Worm (Caenorhabditis elegans) whole organism, L1 larva: ENCODE data around the gene dcn-1.
A peak's percentile ranks its signal among the peaks of the same experiment; 100 is the strongest.

Experiments used
- C04F5.9 ChIP-seq: sonication (generic microtip); optimal IDR thresholded peaks from 2 replicates; lab custom pipeline; 2016; ENCODE audit warnings: missing genetic modification characterization, missing compliant biosample characterization
- C16A3.4 ChIP-seq: fragments of 150-350 bp; optimal IDR thresholded peaks from 2 replicates; lab custom pipeline; 2014; ENCODE audit warnings: missing biosample characterization, missing genetic modification characterization
- C34B4.2 ChIP-seq: sonication (generic microtip); optimal IDR thresholded peaks from 2 replicates; lab custom pipeline; 2017; ENCODE audit warnings: mild to moderate bottlenecking, missing genetic modification characterization, missing compliant biosample characterization
- Y116A8C.19 ChIP-seq: sonication (generic microtip); optimal IDR thresholded peaks from 2 replicates; lab custom pipeline; 2016; ENCODE audit warnings: missing compliant biosample characterization, missing genetic modification characterization, borderline replicate concordance
- aly-2 ChIP-seq: fragments of 150-350 bp; optimal IDR thresholded peaks from 2 replicates; lab custom pipeline; 2014; ENCODE audit warnings: missing biosample characterization, missing genetic modification characterization
- ceh-8 ChIP-seq: fragments of 200-800 bp; sonication (Bioruptor generic); optimal IDR thresholded peaks from 2 replicates; lab custom pipeline; 2018; ENCODE audit warnings: mild to moderate bottlenecking, missing genetic modification characterization, moderate library complexity, missing compliant biosample characterization
- ceh-90 ChIP-seq: sonication (generic microtip); optimal IDR thresholded peaks from 2 replicates; lab custom pipeline; 2016; ENCODE audit warnings: missing genetic modification characterization, missing compliant biosample characterization
- ces-1 ChIP-seq: fragments of 150-350 bp; optimal IDR thresholded peaks from 2 replicates; lab custom pipeline; 2014; ENCODE audit warnings: missing biosample characterization, missing genetic modification reagents, missing genetic modification characterization
- dpl-1 ChIP-seq, 3 experiments: fragments of 150-350 bp in 2 of 3; sonication (generic microtip) in 1 of 3; optimal IDR thresholded peaks; 2 replicates each; lab custom pipeline; 2014 to 2017; ENCODE audit warnings: missing biosample characterization in 3 of 3, missing genetic modification characterization in 3 of 3, missing genetic modification reagents in 3 of 3
- efl-1 ChIP-seq, 4 experiments: fragments of 150-350 bp; optimal IDR thresholded peaks in 3 of 4; peaks in 1 of 4; 1 replicate in 1 of 4; 2 replicates in 3 of 4; lab custom pipeline; 2014; ENCODE audit warnings: missing biosample characterization in 2 of 4, missing genetic modification characterization in 2 of 4, missing genetic modification reagents in 2 of 4
- efl-3 ChIP-seq: fragments of 200-800 bp; sonication (Bioruptor generic); optimal IDR thresholded peaks from 2 replicates; lab custom pipeline; 2018; ENCODE audit warnings: mild to moderate bottlenecking, missing genetic modification characterization, missing compliant biosample characterization
- egl-13 ChIP-seq: sonication (generic microtip); optimal IDR thresholded peaks from 2 replicates; lab custom pipeline; 2016; ENCODE audit warnings: missing genotype, missing genetic modification reagents, missing genetic modification characterization, missing compliant biosample characterization
- elt-3 ChIP-seq, 6 experiments: fragments of 150-350 bp in 1 of 6; sonication (generic microtip); optimal IDR thresholded peaks; 2 replicates each; lab custom pipeline; 2017 to 2018; ENCODE audit warnings: missing biosample characterization in 6 of 6, missing genetic modification characterization in 6 of 6, inconsistent platforms in 1 of 6
- ets-5 ChIP-seq: fragments of 200-800 bp; sonication (Bioruptor generic); IDR thresholded peaks from 2 replicates; pipeline ENCODE4 v1.3.6; 2022; ENCODE audit warnings: missing genetic modification characterization, missing compliant biosample characterization
- fkh-4 ChIP-seq: sonication (generic microtip); optimal IDR thresholded peaks from 2 replicates; lab custom pipeline; 2016; ENCODE audit warnings: missing compliant biosample characterization, missing genetic modification characterization, borderline replicate concordance
- fkh-8 ChIP-seq: sonication (generic microtip); optimal IDR thresholded peaks from 2 replicates; lab custom pipeline; 2016; ENCODE audit warnings: mild to moderate bottlenecking, missing genetic modification characterization, missing compliant biosample characterization
- grh-1 ChIP-seq: fragments of 200-800 bp; sonication (Bioruptor generic); IDR thresholded peaks from 2 replicates; pipeline ENCODE4 v1.3.6; 2022; ENCODE audit warnings: missing genetic modification reagents, missing genetic modification characterization, missing compliant biosample characterization
- hlh-4 ChIP-seq: sonication (generic microtip); optimal IDR thresholded peaks from 2 replicates; lab custom pipeline; 2016; ENCODE audit warnings: mild to moderate bottlenecking, missing genetic modification characterization, missing compliant biosample characterization
- hpl-2 ChIP-seq: fragments of 150-350 bp; optimal IDR thresholded peaks from 2 replicates; lab custom pipeline; 2014; ENCODE audit warnings: missing biosample characterization, missing genetic modification reagents, missing genetic modification characterization
- irx-1 ChIP-seq: sonication (generic microtip); optimal IDR thresholded peaks from 2 replicates; lab custom pipeline; 2016; ENCODE audit warnings: missing genetic modification characterization, missing compliant biosample characterization
- isw-1 ChIP-seq: fragments of 200-800 bp; sonication (Bioruptor generic); IDR thresholded peaks from 2 replicates; pipeline ENCODE4 v1.3.6; 2022; ENCODE audit warnings: missing genetic modification characterization, missing compliant biosample characterization
- jun-1 ChIP-seq: fragments of 150-350 bp; optimal IDR thresholded peaks from 2 replicates; lab custom pipeline; 2014; ENCODE audit warnings: missing biosample characterization, missing genetic modification reagents, missing genetic modification characterization
- lin-13 ChIP-seq: fragments of 150-350 bp; optimal IDR thresholded peaks from 2 replicates; lab custom pipeline; 2014; ENCODE audit warnings: missing biosample characterization, missing genetic modification reagents, missing genetic modification characterization
- lin-14 ChIP-seq: fragments of 200-800 bp; sonication (Bioruptor generic); optimal IDR thresholded peaks from 2 replicates; lab custom pipeline; 2018; ENCODE audit warnings: mild to moderate bottlenecking, missing genetic modification characterization, moderate library complexity, missing compliant biosample characterization
- lin-15B ChIP-seq: fragments of 150-350 bp; sonication (generic microtip); optimal IDR thresholded peaks from 3 replicates; lab custom pipeline; 2014; ENCODE audit warnings: missing biosample characterization, missing genetic modification characterization
- lin-35 ChIP-seq, 2 experiments: fragments of 150-350 bp; optimal IDR thresholded peaks; 2 replicates each; lab custom pipeline; 2014; ENCODE audit warnings: missing biosample characterization in 2 of 2, missing genetic modification characterization in 2 of 2, missing genetic modification reagents in 2 of 2
- lir-3 ChIP-seq: sonication (generic microtip); optimal IDR thresholded peaks from 2 replicates; lab custom pipeline; 2016; ENCODE audit warnings: mild to moderate bottlenecking, missing genetic modification characterization, moderate library complexity, missing compliant biosample characterization; ENCODE audit not compliant: poor library complexity
- lsy-2 ChIP-seq, 2 experiments: fragments of 150-350 bp; optimal IDR thresholded peaks; 2 replicates each; lab custom pipeline; 2014; ENCODE audit warnings: missing biosample characterization in 2 of 2, missing genetic modification characterization in 2 of 2
- mab-9 ChIP-seq: fragments of 200-800 bp; sonication (Bioruptor generic); IDR thresholded peaks from 2 replicates; pipeline ENCODE4 v1.3.6; 2022; ENCODE audit warnings: missing genetic modification reagents, missing genetic modification characterization, missing compliant biosample characterization
- mdl-1 ChIP-seq, 2 experiments: fragments of 150-350 bp; optimal IDR thresholded peaks; 2 replicates each; lab custom pipeline; 2014 to 2017; ENCODE audit warnings: missing biosample characterization in 2 of 2, missing genetic modification characterization in 2 of 2, inconsistent platforms in 1 of 2
- mep-1 ChIP-seq: fragments of 150-350 bp; optimal IDR thresholded peaks from 2 replicates; lab custom pipeline; 2014; ENCODE audit warnings: missing biosample characterization, missing genetic modification characterization
- nhr-11 ChIP-seq: fragments of 150-350 bp; optimal IDR thresholded peaks from 2 replicates; lab custom pipeline; 2014; ENCODE audit warnings: missing biosample characterization, missing genetic modification characterization
- nhr-12 ChIP-seq: sonication (generic microtip); optimal IDR thresholded peaks from 2 replicates; lab custom pipeline; 2017; ENCODE audit warnings: missing biosample characterization, missing genetic modification characterization
- nhr-47 ChIP-seq: sonication (generic microtip); optimal IDR thresholded peaks from 2 replicates; lab custom pipeline; 2016; ENCODE audit warnings: mild to moderate bottlenecking, missing genetic modification characterization, moderate library complexity, missing compliant biosample characterization
- nhr-71 ChIP-seq: sonication (generic microtip); optimal IDR thresholded peaks from 2 replicates; lab custom pipeline; 2016; ENCODE audit warnings: mild to moderate bottlenecking, missing genetic modification characterization, moderate library complexity, missing compliant biosample characterization
- nhr-85 ChIP-seq: sonication (generic microtip); peaks from one replicate; lab custom pipeline; 2016; ENCODE audit warnings: missing genetic modification characterization, inconsistent platforms, missing compliant biosample characterization
- nhr-90 ChIP-seq: sonication (generic microtip); optimal IDR thresholded peaks from 2 replicates; lab custom pipeline; 2016; ENCODE audit warnings: mild to moderate bottlenecking, missing genetic modification characterization, missing compliant biosample characterization; ENCODE audit not compliant: poor library complexity
- pag-3 ChIP-seq: sonication (generic microtip); optimal IDR thresholded peaks from 2 replicates; lab custom pipeline; 2017; ENCODE audit warnings: missing genetic modification characterization, mild to moderate bottlenecking, missing compliant biosample characterization, antibody characterized with exemption, borderline replicate concordance; ENCODE audit not compliant: insufficient read depth
- pqm-1 ChIP-seq: sonication (generic microtip); optimal IDR thresholded peaks from 3 replicates; lab custom pipeline; 2017; ENCODE audit warnings: missing biosample characterization, missing genetic modification characterization
- rnt-1 ChIP-seq: sonication (generic microtip); optimal IDR thresholded peaks from 2 replicates; lab custom pipeline; 2016; ENCODE audit warnings: mild to moderate bottlenecking, missing genetic modification characterization, moderate library complexity, missing compliant biosample characterization
- snu-23 ChIP-seq: sonication (generic microtip); optimal IDR thresholded peaks from 2 replicates; lab custom pipeline; 2016; ENCODE audit warnings: missing genetic modification characterization, missing compliant biosample characterization
- sptf-1 ChIP-seq: fragments of 150-350 bp; optimal IDR thresholded peaks from 2 replicates; lab custom pipeline; 2014; ENCODE audit warnings: missing biosample characterization, missing genetic modification characterization
- unc-98 ChIP-seq: fragments of 200-800 bp; sonication (Bioruptor generic); IDR thresholded peaks from 2 replicates; pipeline ENCODE4 v1.3.6; 2022; ENCODE audit warnings: missing genetic modification characterization, missing compliant biosample characterization
- vab-15 ChIP-seq: sonication (generic microtip); optimal IDR thresholded peaks from 2 replicates; lab custom pipeline; 2017; ENCODE audit warnings: missing genotype, mild to moderate bottlenecking, missing genetic modification characterization, missing compliant biosample characterization
- xbp-1 ChIP-seq: sonication (generic microtip); optimal IDR thresholded peaks from 2 replicates; lab custom pipeline; 2016; ENCODE audit warnings: missing genetic modification characterization, missing compliant biosample characterization
- zip-4 ChIP-seq: fragments of 200-800 bp; sonication (Bioruptor generic); optimal IDR thresholded peaks from 2 replicates; lab custom pipeline; 2018; ENCODE audit warnings: mild to moderate bottlenecking, missing genetic modification characterization, moderate library complexity, missing compliant biosample characterization
- ztf-11 ChIP-seq, 2 experiments: sonication (generic microtip); optimal IDR thresholded peaks; 2 replicates each; lab custom pipeline; 2016 to 2017; ENCODE audit warnings: missing genetic modification characterization in 2 of 2, missing biosample characterization in 1 of 2, missing compliant biosample characterization in 1 of 2
- ztf-4 ChIP-seq: fragments of 150-350 bp; optimal IDR thresholded peaks from 2 replicates; lab custom pipeline; 2014; ENCODE audit warnings: missing biosample characterization, missing genetic modification characterization

The dcn-1 gene

DNA sequence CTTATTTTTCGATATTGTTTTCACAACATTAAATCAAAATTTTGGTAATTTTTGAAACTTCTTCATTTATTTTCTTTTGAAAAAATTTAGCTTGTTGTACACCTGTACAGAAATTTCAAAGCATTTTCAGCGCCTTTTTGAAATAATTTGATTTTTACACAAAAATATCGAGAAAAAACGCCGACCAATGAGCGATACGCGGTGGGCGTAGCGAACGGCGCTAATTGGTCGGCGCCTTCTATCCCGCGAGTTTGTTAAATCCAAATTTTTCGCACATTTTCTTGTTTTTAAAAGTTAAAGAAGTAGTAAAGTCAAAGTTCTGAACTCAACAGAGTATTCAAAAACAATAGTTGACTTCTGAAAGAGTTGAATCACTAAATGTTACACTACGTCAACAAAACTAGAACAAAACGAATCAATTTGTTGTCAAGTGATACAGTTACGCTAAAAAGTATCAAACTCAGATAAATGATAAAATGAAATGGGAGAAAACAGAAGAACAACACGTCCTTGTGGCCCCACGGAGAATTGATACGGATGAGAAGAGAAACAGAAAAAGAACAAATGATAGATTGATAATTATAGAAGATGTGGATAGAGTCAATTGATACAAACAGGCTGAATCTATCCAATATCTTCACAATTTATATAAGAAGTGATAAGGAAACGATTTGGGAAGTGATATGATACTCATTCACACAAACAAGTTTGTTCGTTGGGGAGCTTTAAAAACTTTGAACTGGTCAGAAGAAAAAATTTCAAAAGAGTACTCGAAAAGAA is 14.7 kb downstream of the dcn-1 start (continued):
- TF ChIP-seq vab-15 (tag; lab: Kevin White, UChicago) = no peak
- TF ChIP-seq dpl-1 (GFP tag; optimal IDR thresholded peaks at IDR 0.05; lab: Kevin White, UChicago) = no peak
- no peak for TF ChIP-seq lin-15B
- TF ChIP-seq lir-3 = no peak
- TF ChIP-seq nhr-11 (tag; lab: Kevin White, UChicago) = no peak
- no peak for TF ChIP-seq efl-1 (optimal IDR thresholded peaks at IDR 0.05; lab: Kevin White, UChicago)
- TF ChIP-seq efl-1 (GFP tag; optimal IDR thresholded peaks at IDR 0.05 in 1 of 2; lab: Kevin White, UChicago) = no peak
- TF ChIP-seq egl-13 = no peak
- TF ChIP-seq unc-98 (GFP tag; lab: Robert Waterston, UW) = no peak
- TF ChIP-seq lin-14 = peak; percentile 50

DNA sequence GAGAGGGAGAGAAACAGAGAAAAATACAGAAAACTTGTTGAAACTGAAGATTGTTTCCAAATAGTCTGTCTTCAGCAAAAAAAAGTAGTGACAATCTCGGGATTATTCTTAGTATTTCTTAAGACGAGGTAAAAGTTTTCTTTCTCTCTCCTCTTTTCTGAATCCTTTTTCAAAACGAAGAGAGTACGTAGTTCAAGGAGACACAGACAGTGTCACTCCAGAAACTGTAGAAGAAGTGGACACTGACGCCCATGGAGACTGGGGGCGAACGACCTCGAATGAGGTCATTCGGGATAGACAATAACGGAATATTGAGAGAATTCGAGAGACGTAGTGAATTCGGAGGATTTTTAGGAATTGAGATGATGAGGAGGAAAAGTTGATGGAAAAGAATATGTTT is 17.3 kb downstream of the dcn-1 start, which contains the start of gene gly-6:
TSS of gene gly-6 (minus strand) at position 245 of the 400 bp plus-strand sequence.
- TF ChIP-seq mep-1 (peak; percentile 66), mdl-1 (tag; optimal IDR thresholded peaks at IDR 0.05; lab: Kevin White, UChicago) (no peak), ceh-90 (tag; lab: Kevin White, UChicago) (no peak), sptf-1 (tag; lab: Kevin White, UChicago) (no peak), aly-2 (tag; lab: Kevin White, UChicago) (no peak), egl-13 (no peak), Y116A8C.19 (tag; lab: Kevin White, UChicago) (no peak), isw-1 (no peak), dpl-1 (GFP tag; optimal IDR thresholded peaks at IDR 0.05; lab: Kevin White, UChicago) (no peak), efl-3 (GFP tag; lab: Kevin White, UChicago) (no peak), fkh-4 (tag; lab: Kevin White, UChicago) (no peak), pqm-1 (tag; lab: Kevin White, UChicago) (no peak), jun-1 (tag; lab: Kevin White, UChicago) (no peak), snu-23 (GFP tag; lab: Kevin White, UChicago) (peak; percentile 27), grh-1 (GFP tag; lab: Robert Waterston, UW) (no peak), C34B4.2 (no peak), nhr-85 (tag; lab: Kevin White, UChicago) (peak; percentile 82), nhr-90 (tag; lab: Kevin White, UChicago) (no peak), elt-3 (tag; optimal IDR thresholded peaks at IDR 0.05; lab: Kevin White, UChicago) (peak in 1 of 6 experiments; percentile 26), fkh-8 (tag; lab: Kevin White, UChicago) (no peak), mab-9 (GFP tag; lab: Robert Waterston, UW) (no peak), ets-5 (GFP tag; lab: Robert Waterston, UW) (no peak), lin-14 (peak; percentile 63), pag-3 (no peak), hlh-4 (tag; lab: Kevin White, UChicago) (no peak), C16A3.4 (tag; lab: Kevin White, UChicago) (no peak), ztf-4 (tag; lab: Kevin White, UChicago) (no peak), ces-1 (GFP tag; lab: Kevin White, UChicago) (no peak), ztf-11 (tag; optimal IDR thresholded peaks at IDR 0.05; lab: Kevin White, UChicago) (no peak), lsy-2 (tag; optimal IDR thresholded peaks at IDR 0.05; lab: Kevin White, UChicago) (peak in 1 of 2 experiments; percentile 24), hpl-2 (GFP tag; lab: Kevin White, UChicago) (no peak), lin-35 (GFP tag; optimal IDR thresholded peaks at IDR 0.05; lab: Kevin White, UChicago) (peak in 1 of 2 experiments; percentile 4), lin-13 (GFP tag; lab: Kevin White, UChicago) (no peak), nhr-12 (tag; lab: Kevin White, UChicago) (no peak), unc-98 (GFP tag; lab: Robert Waterston, UW) (no peak), xbp-1 (tag; lab: Kevin White, UChicago) (no peak), nhr-11 (tag; lab: Kevin White, UChicago) (no peak), rnt-1 (tag; lab: Kevin White, UChicago) (peak; percentile 16), nhr-47 (no peak), nhr-71 (peak; percentile 6), lin-15B (no peak), C04F5.9 (no peak), irx-1 (tag; lab: Kevin White, UChicago) (no peak), ceh-8 (GFP tag; lab: Kevin White, UChicago) (no peak), zip-4 (no peak), vab-15 (tag; lab: Kevin White, UChicago) (no peak)
